Worm (Caenorhabditis elegans): ENCODE measurements around the gene arp-6.

Gene arp-6

ce11 chrII:8071012-8071625 lies 34.0 kb upstream of the arp-6 start:
- no peak for TF ChIP-seq ekl-4 (GFP tag; IDR thresholded peaks at IDR 0.05)
- TF ChIP-seq attf-6 (GFP tag; IDR thresholded peaks at IDR 0.05), result no peak
- no peak for TF ChIP-seq B0035.1 (tag; optimal IDR thresholded peaks at IDR 0.05)
- no peak for TF ChIP-seq nhr-179 (tag; optimal IDR thresholded peaks at IDR 0.05)
- no peak for TF ChIP-seq mes-4 (tag; optimal IDR thresholded peaks at IDR 0.05)
- TF ChIP-seq xnd-1 (tag; optimal IDR thresholded peaks at IDR 0.05), result no peak
- no peak for TF ChIP-seq aptf-3 (GFP tag; IDR thresholded peaks at IDR 0.05)
- TF ChIP-seq somi-1 (GFP tag; optimal IDR thresholded peaks at IDR 0.05), result no peak
- no peak for TF ChIP-seq efl-1 (GFP tag; optimal IDR thresholded peaks at IDR 0.05)
- TF ChIP-seq hmg-1.2 (GFP tag; IDR thresholded peaks at IDR 0.05), result no peak
- no peak for TF ChIP-seq bed-2 (GFP tag; IDR thresholded peaks at IDR 0.05)
- TF ChIP-seq nhr-120 (GFP tag; IDR thresholded peaks at IDR 0.05), result no peak
- no peak for TF ChIP-seq tbp1 (GFP tag; optimal IDR thresholded peaks at IDR 0.05)
- TF ChIP-seq sea-2 (GFP tag; IDR thresholded peaks at IDR 0.05), result no peak
- no peak for TF ChIP-seq K11D2.4 (GFP tag; IDR thresholded peaks at IDR 0.05)
- TF ChIP-seq lin-54 (GFP tag; optimal IDR thresholded peaks at IDR 0.05), result no peak
- no peak for TF ChIP-seq repo-1 (tag; optimal IDR thresholded peaks at IDR 0.05)
- TF ChIP-seq lin-26 (GFP tag; IDR thresholded peaks at IDR 0.05), result no peak
- no peak for TF ChIP-seq nhr-80 (tag; optimal IDR thresholded peaks at IDR 0.05)

- TF ChIP-seq F10E7.11 (tag; optimal IDR thresholded peaks at IDR 0.05) (no peak), mxl-1 (tag; optimal IDR thresholded peaks at IDR 0.05) (no peak), nhr-179 (tag; optimal IDR thresholded peaks at IDR 0.05) (no peak), F39B2.1 (GFP tag; IDR thresholded peaks at IDR 0.05) (no peak), madf-3 (GFP tag; IDR thresholded peaks at IDR 0.05) (no peak), nhr-80 (tag; optimal IDR thresholded peaks at IDR 0.05) (no peak), fkh-3 (tag; optimal IDR thresholded peaks at IDR 0.05) (no peak), Y79H2A.3 (GFP tag; conservative IDR thresholded peaks at IDR 0.05) (no peak), tlf-1 (GFP tag; optimal IDR thresholded peaks at IDR 0.05) (no peak), ceh-100 (GFP tag; IDR thresholded peaks at IDR 0.05) (no peak), ekl-4 (GFP tag; IDR thresholded peaks at IDR 0.05) (no peak), Y67H2A.10 (GFP tag; conservative IDR thresholded peaks at IDR 0.05) (no peak), unc-130 (GFP tag; optimal IDR thresholded peaks at IDR 0.05) (no peak), attf-5 (GFP tag; optimal IDR thresholded peaks at IDR 0.05) (no peak), hsf-1 (GFP tag; IDR thresholded peaks at IDR 0.05) (peak; percentile 62), chd-7 (tag; optimal IDR thresholded peaks at IDR 0.05) (no peak), lsl-1 (GFP tag; optimal IDR thresholded peaks at IDR 0.05) (peak; percentile 10), K11D2.4 (GFP tag; IDR thresholded peaks at IDR 0.05) (no peak), hrde-1 (tag; optimal IDR thresholded peaks at IDR 0.05; ENCODE audit: borderline replicate concordance) (peak; percentile 32), F23B12.7 (tag; optimal IDR thresholded peaks at IDR 0.05; ENCODE audit: insufficient read depth) (no peak), F49E8.2 (tag; optimal IDR thresholded peaks at IDR 0.05; ENCODE audit: insufficient read depth) (no peak), ztf-3 (GFP tag; optimal IDR thresholded peaks at IDR 0.05) (no peak), tbp1 (GFP tag; optimal IDR thresholded peaks at IDR 0.05) (no peak), let-607 (tag; optimal IDR thresholded peaks at IDR 0.05) (peak in 1 of 2 experiments; percentile 12), rcor-1 (GFP tag; IDR thresholded peaks at IDR 0.05) (no peak), cebp-2 (GFP tag; IDR thresholded peaks at IDR 0.05) (no peak), Y56A3A.18 (GFP tag; IDR thresholded peaks at IDR 0.05) (peak; percentile 44; the same call in 1 of the 2 replicates), efl-1 (GFP tag; optimal IDR thresholded peaks at IDR 0.05) (no peak), nhr-120 (GFP tag; IDR thresholded peaks at IDR 0.05) (no peak), lsy-27 (tag; optimal IDR thresholded peaks at IDR 0.05; ENCODE audit: borderline replicate concordance, insufficient read depth) (no peak), F37B4.10 (GFP tag; IDR thresholded peaks at IDR 0.05) (no peak)
Measured at ce11 chrII:8065985-8066384, 28.8 kb upstream of the arp-6 start, which contains the start of gene pdha-1. pdha-1 (plus strand) TSS chrII:8066285.
